Fruit fly (Drosophila melanogaster) whole organism: ENCODE data around the gene CG11498.

Experiments used
- CG8478 ChIP-seq: fragments of >200 bp; optimal IDR thresholded peaks from 2 replicates; lab custom pipeline; 2018; ENCODE audit warnings: inconsistent platforms
- Dll ChIP-seq: fragments of >200 bp; optimal IDR thresholded peaks from 2 replicates; lab custom pipeline; 2017

DNA sequence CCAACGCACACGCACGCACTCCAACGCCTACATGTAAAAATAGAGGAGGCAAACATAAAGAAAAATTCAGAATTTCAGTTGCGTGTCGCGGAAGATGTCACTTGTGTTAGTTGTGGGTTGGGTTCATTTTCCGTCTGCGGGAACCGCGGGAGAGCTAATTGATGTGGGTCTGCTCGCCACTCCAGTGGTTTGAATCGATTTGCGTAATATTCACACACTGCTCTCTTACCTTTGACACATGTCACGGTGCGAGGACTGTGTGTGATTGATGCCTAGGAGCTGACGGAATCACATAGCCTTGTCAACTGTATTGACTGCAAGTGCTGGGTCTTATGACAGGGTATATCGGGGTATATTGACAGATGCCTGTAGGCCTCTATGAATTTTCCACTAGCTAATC is 49.3 kb downstream of the CG11498 start:
- TF ChIP-seq Dll: no peak
- TF ChIP-seq CG8478 (lab: Kevin White, UChicago): no peak
